Worm (Caenorhabditis elegans) whole organism, L4 larva: ENCODE measurements around the gene nhr-129.

Experiments
- D1046.2 ChIP-seq: fragments of 200-800 bp; sonication (Bioruptor generic); IDR thresholded peaks from 2 replicates; pipeline ENCODE4 v1.3.6; 2022; ENCODE audit warnings: missing genetic modification characterization, missing compliant biosample characterization
- F10B5.3 ChIP-seq: sonication (generic microtip); optimal IDR thresholded peaks from 2 replicates; lab custom pipeline; 2016; ENCODE audit warnings: mild to moderate bottlenecking, missing genetic modification characterization, missing compliant biosample characterization
- Y105C5A.15 ChIP-seq: fragments of 200-800 bp; sonication (Bioruptor generic); IDR thresholded peaks from 2 replicates; pipeline ENCODE4 v1.3.6; 2022; ENCODE audit warnings: missing genetic modification characterization, missing compliant biosample characterization
- Y48G9A.11 ChIP-seq: fragments of 200-800 bp; sonication (Bioruptor generic); IDR thresholded peaks from 2 replicates; pipeline ENCODE4 v1.3.6; 2022; ENCODE audit warnings: missing genetic modification reagents, missing genetic modification characterization, missing compliant biosample characterization
- Y5F2A.4 ChIP-seq: fragments of 200-800 bp; sonication (Bioruptor generic); optimal IDR thresholded peaks from 2 replicates; lab custom pipeline; 2018; ENCODE audit warnings: mild to moderate bottlenecking, missing genetic modification characterization, missing compliant biosample characterization
- aha-1 ChIP-seq: fragments of 150-350 bp; peaks from one replicate; lab custom pipeline; 2014; ENCODE audit warnings: missing biosample characterization, missing genetic modification characterization
- aly-2 ChIP-seq: sonication (generic microtip); optimal IDR thresholded peaks from 2 replicates; lab custom pipeline; 2018; ENCODE audit warnings: missing biosample characterization, missing genetic modification characterization
- ama-1 ChIP-seq: fragments of 150-350 bp; optimal IDR thresholded peaks from 2 replicates; lab custom pipeline; 2014; ENCODE audit warnings: inconsistent platforms, mixed read lengths
- ceh-28 ChIP-seq: fragments of 150-350 bp; optimal IDR thresholded peaks from 2 replicates; lab custom pipeline; 2014; ENCODE audit warnings: missing biosample characterization, missing genetic modification reagents, missing genetic modification characterization
- ceh-32 ChIP-seq: sonication (generic microtip); optimal IDR thresholded peaks from 2 replicates; lab custom pipeline; 2016; ENCODE audit warnings: mild to moderate bottlenecking, missing genetic modification characterization, missing compliant biosample characterization; ENCODE audit not compliant: poor library complexity
- ceh-62 ChIP-seq: sonication (generic microtip); optimal IDR thresholded peaks from 2 replicates; lab custom pipeline; 2017; ENCODE audit warnings: missing biosample characterization, missing genetic modification characterization
- ceh-82 ChIP-seq: sonication (generic microtip); optimal IDR thresholded peaks from 2 replicates; lab custom pipeline; 2017; ENCODE audit warnings: missing biosample characterization, missing genetic modification characterization
- ctbp-1 ChIP-seq: fragments of 200-800 bp; sonication (Bioruptor generic); IDR thresholded peaks from 2 replicates; pipeline ENCODE4 v1.3.6; 2022; ENCODE audit warnings: missing genetic modification reagents, missing genetic modification characterization, missing compliant biosample characterization
- daf-16 ChIP-seq, 3 experiments: sonication (generic microtip); optimal IDR thresholded peaks; 2 replicates each; lab custom pipeline; 2016 to 2017; ENCODE audit warnings: missing genetic modification characterization in 3 of 3, missing genetic modification reagents in 3 of 3, mild to moderate bottlenecking in 2 of 3, missing compliant biosample characterization in 2 of 3, missing biosample characterization in 1 of 3, moderate library complexity in 1 of 3
- dmd-6 ChIP-seq: fragments of 200-800 bp; sonication (Bioruptor generic); IDR thresholded peaks from 2 replicates; pipeline ENCODE4 v1.3.6; 2022; ENCODE audit warnings: missing genetic modification reagents, missing genetic modification characterization, missing compliant biosample characterization
- duxl-1 ChIP-seq: sonication (generic microtip); optimal IDR thresholded peaks from 2 replicates; lab custom pipeline; 2016; ENCODE audit warnings: mild to moderate bottlenecking, missing genetic modification characterization, moderate library complexity, missing compliant biosample characterization; ENCODE audit not compliant: poor library complexity
- dve-1 ChIP-seq: sonication (generic microtip); optimal IDR thresholded peaks from 2 replicates; lab custom pipeline; 2017; ENCODE audit warnings: antibody characterized with exemption, mild to moderate bottlenecking, missing genetic modification characterization, missing compliant biosample characterization; ENCODE audit not compliant: insufficient read depth
- hlh-11 ChIP-seq: fragments of 200-800 bp; sonication (Bioruptor generic); optimal IDR thresholded peaks from 2 replicates; lab custom pipeline; 2018; ENCODE audit warnings: mild to moderate bottlenecking, missing genetic modification characterization, missing compliant biosample characterization
- hlh-30 ChIP-seq: sonication (generic microtip); optimal IDR thresholded peaks from 2 replicates; lab custom pipeline; 2017; ENCODE audit warnings: antibody characterized with exemption, mild to moderate bottlenecking, missing genetic modification characterization, missing compliant biosample characterization; ENCODE audit not compliant: insufficient read depth
- hmg-1.1 ChIP-seq: fragments of 200-800 bp; sonication (Bioruptor generic); IDR thresholded peaks from 2 replicates; pipeline ENCODE4 v1.3.6; 2022; ENCODE audit warnings: missing genetic modification reagents, missing genetic modification characterization, missing compliant biosample characterization
- lin-1 ChIP-seq: fragments of 200-800 bp; sonication (Bioruptor generic); IDR thresholded peaks from 2 replicates; pipeline ENCODE4 v1.3.6; 2022; ENCODE audit warnings: missing genetic modification reagents, missing genetic modification characterization, missing compliant biosample characterization
- lir-3 ChIP-seq: sonication (generic microtip); optimal IDR thresholded peaks from 2 replicates; lab custom pipeline; 2016; ENCODE audit warnings: mild to moderate bottlenecking, missing genetic modification characterization, missing compliant biosample characterization
- madf-5 ChIP-seq, 2 experiments: fragments of 200-800 bp; sonication (Bioruptor generic); IDR thresholded peaks; 2 replicates each; pipeline ENCODE4 v1.3.6; 2022; ENCODE audit warnings: missing compliant biosample characterization in 2 of 2, missing genetic modification characterization in 2 of 2
- mdl-1 ChIP-seq, 2 experiments: fragments of 150-350 bp in 1 of 2; sonication (generic microtip) in 1 of 2; optimal IDR thresholded peaks; 2 replicates each; lab custom pipeline; 2014 to 2017; ENCODE audit warnings: missing biosample characterization in 2 of 2, missing genetic modification characterization in 2 of 2
- mdt-29 ChIP-seq: fragments of 200-800 bp; sonication (Bioruptor generic); IDR thresholded peaks from 2 replicates; pipeline ENCODE4 v1.3.6; 2022; ENCODE audit warnings: missing genetic modification reagents, missing genetic modification characterization, missing compliant biosample characterization
- mes-2 ChIP-seq: sonication (generic microtip); optimal IDR thresholded peaks from 2 replicates; lab custom pipeline; 2016; ENCODE audit warnings: missing genotype, mild to moderate bottlenecking, missing genetic modification characterization, missing compliant biosample characterization; ENCODE audit not compliant: poor library complexity, severe bottlenecking
- mxl-3 ChIP-seq: fragments of 200-800 bp; sonication (Bioruptor generic); optimal IDR thresholded peaks from 2 replicates; lab custom pipeline; 2018; ENCODE audit warnings: mild to moderate bottlenecking, missing genetic modification characterization, missing compliant biosample characterization
- nhr-102 ChIP-seq: sonication (generic microtip); optimal IDR thresholded peaks from 2 replicates; lab custom pipeline; 2016; ENCODE audit warnings: mild to moderate bottlenecking, missing genetic modification characterization, moderate library complexity, missing compliant biosample characterization
- nhr-11 ChIP-seq: fragments of 150-350 bp; optimal IDR thresholded peaks from 2 replicates; lab custom pipeline; 2014; ENCODE audit warnings: missing biosample characterization, missing genetic modification characterization
- nhr-28 ChIP-seq: fragments of 150-350 bp; optimal IDR thresholded peaks from 2 replicates; lab custom pipeline; 2014; ENCODE audit warnings: missing biosample characterization, missing genetic modification characterization
- nhr-41 ChIP-seq: fragments of 200-800 bp; sonication (Bioruptor generic); IDR thresholded peaks from 2 replicates; pipeline ENCODE4 v1.3.6; 2022; ENCODE audit warnings: missing genetic modification reagents, missing genetic modification characterization, missing compliant biosample characterization
- nhr-48 ChIP-seq: sonication (generic microtip); optimal IDR thresholded peaks from 2 replicates; lab custom pipeline; 2016; ENCODE audit warnings: mild to moderate bottlenecking, missing genetic modification characterization, missing compliant biosample characterization
- nhr-6 ChIP-seq: fragments of 150-350 bp; optimal IDR thresholded peaks from 2 replicates; lab custom pipeline; 2014; ENCODE audit warnings: missing biosample characterization, missing genetic modification characterization
- nhr-76 ChIP-seq: fragments of 150-350 bp; optimal IDR thresholded peaks from 2 replicates; lab custom pipeline; 2014; ENCODE audit warnings: missing biosample characterization, missing genetic modification characterization
- nhr-77 ChIP-seq: fragments of 150-350 bp; optimal IDR thresholded peaks from 2 replicates; lab custom pipeline; 2014; ENCODE audit warnings: missing biosample characterization, missing genetic modification characterization
- pha-4 ChIP-seq, 2 experiments: fragments of 150-350 bp in 1 of 2; fragments of 200-800 bp in 1 of 2; sonication (Bioruptor generic) in 1 of 2; IDR thresholded peaks in 1 of 2; optimal IDR thresholded peaks in 1 of 2; 2 replicates each; pipeline versions ENCODE4 v1.3.6 to Lab custom; 2014 to 2022; ENCODE audit warnings: missing genetic modification characterization in 2 of 2, missing genetic modification reagents in 2 of 2, missing biosample characterization in 1 of 2, missing compliant biosample characterization in 1 of 2
- php-3 ChIP-seq: fragments of 200-800 bp; sonication (Bioruptor generic); IDR thresholded peaks from 2 replicates; pipeline ENCODE4 v1.3.6; 2022; ENCODE audit warnings: missing genetic modification reagents, missing genetic modification characterization, missing compliant biosample characterization
- pqm-1 ChIP-seq: sonication (generic microtip); optimal IDR thresholded peaks from 2 replicates; lab custom pipeline; 2017; ENCODE audit warnings: missing biosample characterization, missing genetic modification characterization
- saeg-2 ChIP-seq: fragments of 200-800 bp; sonication (Bioruptor generic); IDR thresholded peaks from 2 replicates; pipeline ENCODE4 v1.3.6; 2022; ENCODE audit warnings: missing genetic modification reagents, missing genetic modification characterization, missing compliant biosample characterization
- set-16 ChIP-seq: fragments of 200-800 bp; sonication (Bioruptor generic); IDR thresholded peaks from 2 replicates; pipeline ENCODE4 v1.3.6; 2022; ENCODE audit warnings: missing genetic modification reagents, missing genetic modification characterization, missing compliant biosample characterization
- snpc-4 ChIP-seq: fragments of 150-350 bp; optimal IDR thresholded peaks from 2 replicates; lab custom pipeline; 2014; ENCODE audit warnings: missing biosample characterization, missing genetic modification characterization
- spr-3 ChIP-seq: fragments of 200-800 bp; sonication (Bioruptor generic); optimal IDR thresholded peaks from 2 replicates; lab custom pipeline; 2018; ENCODE audit warnings: mild to moderate bottlenecking, missing genetic modification characterization, missing compliant biosample characterization
- tag-97 ChIP-seq: fragments of 200-800 bp; sonication (Bioruptor generic); IDR thresholded peaks from 2 replicates; pipeline ENCODE4 v1.3.6; 2022; ENCODE audit warnings: missing genetic modification characterization, missing compliant biosample characterization
- tra-1 ChIP-seq: fragments of 200-800 bp; sonication (Bioruptor generic); IDR thresholded peaks from 2 replicates; pipeline ENCODE4 v1.3.6; 2022; ENCODE audit warnings: missing genetic modification reagents, missing genetic modification characterization, missing compliant biosample characterization
- zfp-2 ChIP-seq: sonication (generic microtip); optimal IDR thresholded peaks from 2 replicates; lab custom pipeline; 2016; ENCODE audit warnings: mild to moderate bottlenecking, missing genetic modification characterization, missing compliant biosample characterization

nhr-129 gene

DNA sequence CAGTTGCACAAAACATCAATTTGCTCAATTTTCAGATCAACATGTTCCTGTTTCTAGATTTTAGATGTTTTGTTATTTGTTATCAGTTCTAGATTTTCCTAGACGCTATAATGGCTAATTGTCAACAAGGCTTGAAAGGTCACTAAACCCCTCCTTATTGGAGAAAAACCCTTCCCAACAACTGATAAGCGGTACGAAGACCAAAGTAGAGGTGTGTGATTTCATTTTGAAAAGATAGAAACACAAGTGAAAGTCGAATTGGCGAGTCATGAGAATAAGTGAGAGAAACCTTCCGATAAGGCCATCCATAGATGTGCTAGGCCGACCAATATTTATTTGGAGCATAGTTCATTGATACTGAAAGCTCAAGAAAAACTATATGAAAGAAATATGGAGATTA, 42.8 kb upstream of the nhr-129 start (continued):
- TF ChIP-seq mxl-3 (GFP tag; lab: Kevin White, UChicago) (no peak), spr-3 (no peak), nhr-76 (tag; lab: Kevin White, UChicago) (no peak), ceh-32 (no peak), hmg-1.1 (GFP tag; lab: Robert Waterston, UW) (no peak), ctbp-1 (GFP tag; lab: Robert Waterston, UW) (no peak), Y105C5A.15 (no peak), mdl-1 (tag; optimal IDR thresholded peaks at IDR 0.05; lab: Kevin White, UChicago) (peak in 1 of 2 experiments; percentile 47), ceh-28 (no peak), zfp-2 (no peak), ceh-62 (tag; lab: Kevin White, UChicago) (no peak), F10B5.3 (tag; lab: Kevin White, UChicago) (no peak), ceh-82 (tag; lab: Kevin White, UChicago) (no peak), tra-1 (GFP tag; lab: Robert Waterston, UW) (peak; percentile 58; the same call in 1 of the 2 replicates), Y48G9A.11 (GFP tag; lab: Robert Waterston, UW) (no peak), lir-3 (tag; lab: Kevin White, UChicago) (no peak), Y5F2A.4 (GFP tag; lab: Kevin White, UChicago) (no peak), madf-5 (GFP tag; IDR thresholded peaks at IDR 0.05; lab: Robert Waterston, UW) (no peak), nhr-11 (tag; lab: Kevin White, UChicago) (no peak), ama-1 (lab: Kevin White, UChicago) (peak; percentile 5), D1046.2 (GFP tag; lab: Robert Waterston, UW) (no peak), pqm-1 (tag; lab: Kevin White, UChicago) (peak; percentile 89), tag-97 (no peak), aly-2 (tag; lab: Kevin White, UChicago) (no peak), snpc-4 (tag; lab: Kevin White, UChicago) (no peak), nhr-102 (peak; percentile 50), lin-1 (peak; percentile 76; the same call in 1 of the 2 replicates), duxl-1 (tag; lab: Kevin White, UChicago) (no peak)

DNA sequence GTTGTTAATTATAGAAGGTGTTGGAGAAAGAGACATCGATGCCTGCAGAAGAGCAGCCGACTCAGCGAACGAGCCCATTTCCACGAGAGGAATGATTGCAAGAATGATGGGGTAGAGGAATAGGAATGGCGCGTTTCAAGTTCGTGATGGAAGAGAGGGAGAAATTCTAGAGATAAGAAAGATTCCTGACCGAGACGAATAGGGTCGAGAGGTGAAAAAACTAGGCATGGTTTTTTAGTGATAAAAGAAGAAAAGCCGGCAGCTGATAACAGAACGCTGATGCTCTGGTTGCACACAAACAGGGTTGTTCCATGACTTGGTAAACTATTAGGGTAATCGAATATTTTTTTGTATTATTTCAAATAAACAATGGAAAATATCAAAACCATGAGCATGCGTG, 42.0 kb upstream of the nhr-129 start:
- peak; percentile 24; the same call in 1 of the 2 replicates for TF ChIP-seq pha-4 (GFP tag; IDR thresholded peaks at IDR 0.05; lab: Robert Waterston, UW)
- no peak for TF ChIP-seq pha-4 (tag; optimal IDR thresholded peaks at IDR 0.05; lab: Kevin White, UChicago)
- peak; percentile 58 for TF ChIP-seq nhr-6
- peak; percentile 78 for TF ChIP-seq dmd-6 (GFP tag; lab: Robert Waterston, UW)
- TF ChIP-seq set-16 (GFP tag; lab: Robert Waterston, UW): no peak; the same call in 1 of the 2 replicates
- TF ChIP-seq php-3 (GFP tag; lab: Robert Waterston, UW): peak; percentile 39; the same call in 1 of the 2 replicates
- TF ChIP-seq nhr-77 (tag; lab: Kevin White, UChicago): peak; percentile 75
- TF ChIP-seq daf-16 (GFP tag; optimal IDR thresholded peaks at IDR 0.05; lab: Kevin White, UChicago): no peak
- peak; percentile 91 for TF ChIP-seq daf-16 (tag; optimal IDR thresholded peaks at IDR 0.05; lab: Kevin White, UChicago)
- TF ChIP-seq hlh-30 (tag; lab: Kevin White, UChicago): peak; percentile 29
- TF ChIP-seq nhr-41 (GFP tag; lab: Robert Waterston, UW): peak; percentile 42; the same call in 1 of the 2 replicates
- peak; percentile 69 for TF ChIP-seq hlh-11
- peak in 1 of 2 experiments; percentile 49 for TF ChIP-seq mdl-1 (tag; optimal IDR thresholded peaks at IDR 0.05; lab: Kevin White, UChicago)
- no peak for TF ChIP-seq Y48G9A.11 (GFP tag; lab: Robert Waterston, UW)
- no peak for TF ChIP-seq saeg-2
- peak; percentile 92 for TF ChIP-seq pqm-1 (tag; lab: Kevin White, UChicago)
- TF ChIP-seq mdt-29 (GFP tag; lab: Robert Waterston, UW): no peak
- TF ChIP-seq mes-2 (tag; lab: Kevin White, UChicago): no peak
- peak; percentile 7 for TF ChIP-seq nhr-48 (tag; lab: Kevin White, UChicago)
- TF ChIP-seq dve-1 (tag; lab: Kevin White, UChicago): peak; percentile 64
- peak; percentile 44 for TF ChIP-seq aha-1 (tag; lab: Kevin White, UChicago)
- no peak for TF ChIP-seq mxl-3 (GFP tag; lab: Kevin White, UChicago)
- peak; percentile 14 for TF ChIP-seq nhr-102
- TF ChIP-seq lin-1: peak; percentile 65; the same call in 1 of the 2 replicates
- peak; percentile 82 for TF ChIP-seq nhr-28 (tag; lab: Kevin White, UChicago)
